Fruit fly (Drosophila melanogaster): ENCODE measurements around the gene DIP-epsilon.

The DIP-epsilon gene

DNA sequence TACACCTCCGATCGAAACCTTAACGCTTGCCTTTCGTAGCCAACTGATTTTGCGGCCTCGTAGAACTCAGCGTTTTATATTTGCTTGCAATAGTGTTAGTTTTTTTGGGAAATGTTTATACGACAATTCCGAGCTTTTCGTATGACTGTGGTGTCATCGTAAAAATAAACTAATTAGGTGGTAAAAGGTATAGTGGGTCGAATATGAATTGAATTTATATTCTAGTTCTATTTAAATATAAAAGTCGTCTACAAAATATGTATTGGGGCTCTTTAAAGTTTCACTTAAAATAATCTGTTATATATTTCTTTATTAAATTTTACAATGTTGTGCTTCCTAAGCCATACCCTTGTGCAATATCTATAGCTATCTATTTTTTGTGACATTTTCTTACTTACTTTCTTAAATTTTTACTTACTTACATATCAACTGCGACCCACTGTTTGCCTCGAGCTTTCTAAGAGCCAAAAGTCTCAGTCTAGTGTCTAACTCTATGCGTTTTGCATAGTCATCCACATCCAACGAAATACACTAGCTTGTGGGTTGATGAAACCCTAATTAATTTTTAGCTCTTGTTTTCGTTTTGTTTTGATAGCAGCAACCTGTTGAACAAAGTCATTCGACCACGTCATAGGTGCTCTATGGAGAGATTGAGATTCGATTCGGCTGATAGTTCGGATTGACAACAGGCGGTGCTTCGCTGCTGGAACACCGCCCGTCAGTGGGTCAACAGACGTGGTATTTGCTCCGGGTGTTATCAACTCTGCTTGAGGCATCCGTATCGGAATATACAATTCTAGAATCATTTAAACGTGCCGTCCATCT is 59.9 kb downstream of the DIP-epsilon start, which contains the start of gene CG9498 (continued):
- TF ChIP-seq mam (GFP tag; optimal IDR thresholded peaks at IDR 0.05), result peak; percentile 55
- TF ChIP-seq CG1832 (GFP tag; optimal IDR thresholded peaks at IDR 0.05), result no peak
- peak; percentile 83 for TF ChIP-seq dysf (GFP tag; IDR thresholded peaks at IDR 0.05)
- TF ChIP-seq cato (GFP tag; optimal IDR thresholded peaks at IDR 0.05; ENCODE audit: borderline replicate concordance), result no peak
- TF ChIP-seq CG11247 (GFP tag; IDR thresholded peaks at IDR 0.05), result no peak
- TF ChIP-seq CG31365 (tag; optimal IDR thresholded peaks at IDR 0.05), result no peak
- TF ChIP-seq vfl (GFP tag; optimal IDR thresholded peaks at IDR 0.05), result peak; percentile 14
- TF ChIP-seq CG3163 (GFP tag; optimal IDR thresholded peaks at IDR 0.05), result no peak
- TF ChIP-seq CG1529 (GFP tag; optimal IDR thresholded peaks at IDR 0.05), result peak; percentile 7
- peak; percentile 81 for TF ChIP-seq Ptx1 (GFP tag; IDR thresholded peaks at IDR 0.05)
- peak; percentile 55 for TF ChIP-seq CG16815 (GFP tag; optimal IDR thresholded peaks at IDR 0.05)
- peak; percentile 40 for TF ChIP-seq trem (tag; optimal IDR thresholded peaks at IDR 0.05)
- no peak for TF ChIP-seq gt (GFP tag; IDR thresholded peaks at IDR 0.05)
- peak; percentile 92 for TF ChIP-seq grn (GFP tag; optimal IDR thresholded peaks at IDR 0.05)
- TF ChIP-seq CG9876 (GFP tag; optimal IDR thresholded peaks at IDR 0.05), result no peak
- TF ChIP-seq HLH4C (GFP tag; IDR thresholded peaks at IDR 0.05; ENCODE audit: partially characterized antibody), result no peak
- peak; percentile 97 for TF ChIP-seq Hmr (GFP tag; optimal IDR thresholded peaks at IDR 0.05)
- TF ChIP-seq Trl (optimal IDR thresholded peaks at IDR 0.05), result no peak
- TF ChIP-seq Trl (GFP tag; optimal IDR thresholded peaks at IDR 0.05), result no peak
- TF ChIP-seq HmgZ (tag; optimal IDR thresholded peaks at IDR 0.05), result peak; percentile 48
- TF ChIP-seq Awh (GFP tag; IDR thresholded peaks at IDR 0.05), result peak; percentile 72
- TF ChIP-seq zfh2 (GFP tag; optimal IDR thresholded peaks at IDR 0.05), result peak; percentile 53
- TF ChIP-seq C15 (GFP tag; IDR thresholded peaks at IDR 0.05), result peak; percentile 83
- TF ChIP-seq CG30403 (GFP tag; optimal IDR thresholded peaks at IDR 0.05), result peak; percentile 80
- peak; percentile 70 for TF ChIP-seq D19A (tag; optimal IDR thresholded peaks at IDR 0.05)
- TF ChIP-seq Dip3 (GFP tag; optimal IDR thresholded peaks at IDR 0.05), result no peak
- TF ChIP-seq dpn (GFP tag; optimal IDR thresholded peaks at IDR 0.05), result peak; percentile 18 to 51
- no peak for TF ChIP-seq NC2α (GFP tag; optimal IDR thresholded peaks at IDR 0.05)
- no peak for TF ChIP-seq Hsf (GFP tag; optimal IDR thresholded peaks at IDR 0.05)
- no peak for TF ChIP-seq CG33557 (GFP tag; optimal IDR thresholded peaks at IDR 0.05)
- peak; percentile 90 for TF ChIP-seq danr (GFP tag; IDR thresholded peaks at IDR 0.05)
- TF ChIP-seq CG9609 (GFP tag; optimal IDR thresholded peaks at IDR 0.05), result no peak
- peak; percentile 23 for TF ChIP-seq CG12219 (GFP tag; optimal IDR thresholded peaks at IDR 0.05)
- TF ChIP-seq eyg (GFP tag; optimal IDR thresholded peaks at IDR 0.05), result no peak
- peak; percentile 57 for TF ChIP-seq vvl (GFP tag; IDR thresholded peaks at IDR 0.05)
- peak; percentile 90 for TF ChIP-seq Sox100B (GFP tag; optimal IDR thresholded peaks at IDR 0.05)
- TF ChIP-seq CG17359 (tag; optimal IDR thresholded peaks at IDR 0.05), result peak; percentile 86
- TF ChIP-seq row (GFP tag; IDR thresholded peaks at IDR 0.05), result peak; percentile 90
- peak; percentile 62 for TF ChIP-seq CG10979 (tag; optimal IDR thresholded peaks at IDR 0.05)
- no peak for TF ChIP-seq gsb-n (tag; optimal IDR thresholded peaks at IDR 0.05)
- peak; percentile 86 for TF ChIP-seq CG6813 (GFP tag; optimal IDR thresholded peaks at IDR 0.05)
- peak; percentile 50 for TF ChIP-seq CG3995 (GFP tag; optimal IDR thresholded peaks at IDR 0.05)
- TF ChIP-seq CG34422 (GFP tag; IDR thresholded peaks at IDR 0.05), result peak; percentile 69; the same call in 2 of the 3 replicates
- TF ChIP-seq jing (GFP tag; optimal IDR thresholded peaks at IDR 0.05), result no peak
- no peak for TF ChIP-seq wor (GFP tag; IDR thresholded peaks at IDR 0.05)
- no peak for TF ChIP-seq ERR (GFP tag; optimal IDR thresholded peaks at IDR 0.05)
- no peak for TF ChIP-seq CG7271 (tag; optimal IDR thresholded peaks at IDR 0.05)
- no peak for TF ChIP-seq amos (GFP tag; IDR thresholded peaks at IDR 0.05; ENCODE audit: partially characterized antibody)
- peak; percentile 87 for TF ChIP-seq CG2712 (tag; optimal IDR thresholded peaks at IDR 0.05)
- TF ChIP-seq tap (tag; optimal IDR thresholded peaks at IDR 0.05), result peak; percentile 78
